Fruit fly (Drosophila melanogaster) whole organism, embryonic: ENCODE data around the gene CalpB.

Experiments
- Atf-2 ChIP-seq: fragments of 200-800 bp; sonication (Bioruptor generic); optimal IDR thresholded peaks from 2 replicates; lab custom pipeline; 2016; ENCODE audit warnings: missing biosample characterization, missing genetic modification characterization
- Atf3 ChIP-seq: fragments of 200-800 bp; sonication (Bioruptor generic); optimal IDR thresholded peaks from 3 replicates; lab custom pipeline; 2016; ENCODE audit warnings: missing biosample characterization, missing genetic modification characterization
- CG12104 ChIP-seq: fragments of 200-800 bp; sonication (Bioruptor generic); optimal IDR thresholded peaks from 3 replicates; lab custom pipeline; 2016; ENCODE audit warnings: missing biosample characterization, missing genetic modification characterization
- CG12236 ChIP-seq: fragments of 200-800 bp; sonication (Bioruptor generic); optimal IDR thresholded peaks from 2 replicates; lab custom pipeline; 2016; ENCODE audit warnings: missing biosample characterization, missing genetic modification characterization
- CG12942 ChIP-seq: fragments of 200-800 bp; sonication (Bioruptor generic); optimal IDR thresholded peaks from 3 replicates; lab custom pipeline; 2016; ENCODE audit warnings: missing biosample characterization, missing genetic modification characterization
- CG14860 ChIP-seq: fragments of 200-800 bp; sonication (Bioruptor generic); IDR thresholded peaks from 3 replicates; pipeline ENCODE4 v1.3.6; 2022; ENCODE audit warnings: missing biosample characterization, missing genetic modification characterization; ENCODE audit not compliant: partially characterized antibody
- CG15073 ChIP-seq: fragments of 200-800 bp; sonication (Bioruptor generic); optimal IDR thresholded peaks from 2 replicates; lab custom pipeline; 2016; ENCODE audit warnings: missing biosample characterization, missing genetic modification characterization
- CG15479 ChIP-seq: fragments of 200-800 bp; sonication (Bioruptor generic); optimal IDR thresholded peaks from 3 replicates; lab custom pipeline; 2019; ENCODE audit warnings: missing biosample characterization, mild to moderate bottlenecking, missing genetic modification characterization, moderate library complexity
- CG15514 ChIP-seq: fragments of 200-800 bp; sonication (Bioruptor generic); optimal IDR thresholded peaks from 3 replicates; lab custom pipeline; 2017; ENCODE audit warnings: missing biosample characterization, missing genetic modification characterization, mild to moderate bottlenecking, moderate library complexity, missing genetic modification reagents
- CG16813 ChIP-seq: fragments of 200-800 bp; sonication (Bioruptor generic); IDR thresholded peaks from 3 replicates; pipeline ENCODE4 v1.3.6; 2022; ENCODE audit warnings: missing biosample characterization, missing genetic modification characterization; ENCODE audit not compliant: partially characterized antibody
- CG17186 ChIP-seq: fragments of 200-800 bp; sonication (Bioruptor generic); optimal IDR thresholded peaks from 3 replicates; lab custom pipeline; 2017; ENCODE audit warnings: missing biosample characterization, missing genetic modification reagents, missing genetic modification characterization
- CG1792 ChIP-seq: fragments of 200-800 bp; sonication (Bioruptor generic); optimal IDR thresholded peaks from 2 replicates; lab custom pipeline; 2016; ENCODE audit warnings: missing biosample characterization, missing genetic modification characterization
- CG18476 ChIP-seq: fragments of 200-800 bp; sonication (Bioruptor generic); optimal IDR thresholded peaks from 2 replicates; lab custom pipeline; 2016; ENCODE audit warnings: missing biosample characterization, mild to moderate bottlenecking, missing genetic modification characterization
- CG33213 ChIP-seq: fragments of 200-800 bp; sonication (Bioruptor generic); optimal IDR thresholded peaks from 3 replicates; lab custom pipeline; 2016; ENCODE audit warnings: missing biosample characterization, missing genetic modification characterization
- CG4404 ChIP-seq: fragments of 200-800 bp; sonication (Bioruptor generic); IDR thresholded peaks from 2 replicates; pipeline ENCODE4 v1.3.6; 2022; ENCODE audit warnings: missing biosample characterization, missing genetic modification characterization
- CG5953 ChIP-seq: fragments of 200-800 bp; sonication (Bioruptor generic); IDR thresholded peaks from 2 replicates; pipeline ENCODE4 v1.3.6; 2022; ENCODE audit warnings: missing biosample characterization, missing genetic modification characterization
- CG8290 ChIP-seq, 3 experiments: fragments of 200-800 bp; sonication (Bioruptor generic); optimal IDR thresholded peaks; 2 replicates each; lab custom pipeline; 2016 to 2019; ENCODE audit warnings: missing biosample characterization in 3 of 3, missing genetic modification characterization in 3 of 3, mild to moderate bottlenecking in 2 of 3, moderate library complexity in 1 of 3
- CG9215 ChIP-seq: fragments of 200-800 bp; sonication (Bioruptor generic); IDR thresholded peaks from 2 replicates; pipeline ENCODE4 v1.3.6; 2022; ENCODE audit warnings: missing biosample characterization, missing genetic modification characterization
- D19B ChIP-seq: fragments of 200-800 bp; sonication (Bioruptor generic); optimal IDR thresholded peaks from 2 replicates; lab custom pipeline; 2017; ENCODE audit warnings: missing biosample characterization, mild to moderate bottlenecking, missing genetic modification characterization
- Dip2 ChIP-seq: fragments of 200-800 bp; sonication (Bioruptor generic); IDR thresholded peaks from 2 replicates; pipeline ENCODE4 v1.3.6; 2022; ENCODE audit warnings: missing biosample characterization, missing genetic modification characterization
- Doc2 ChIP-seq: fragments of 200-800 bp; sonication (Bioruptor generic); IDR thresholded peaks from 2 replicates; pipeline ENCODE4 v1.3.6; 2022; ENCODE audit warnings: missing biosample characterization, missing genetic modification characterization
- Ets97D ChIP-seq: fragments of 200-800 bp; sonication (Bioruptor generic); optimal IDR thresholded peaks from 3 replicates; lab custom pipeline; 2016; ENCODE audit warnings: missing biosample characterization, missing genetic modification characterization
- GATAe ChIP-seq: fragments of 200-800 bp; sonication (Bioruptor generic); conservative IDR thresholded peaks from 2 replicates; pipeline ENCODE4 v1.3.6; 2022; ENCODE audit warnings: missing biosample characterization, missing genetic modification characterization
- Meics ChIP-seq: fragments of 200-800 bp; sonication (Bioruptor generic); optimal IDR thresholded peaks from 2 replicates; lab custom pipeline; 2017; ENCODE audit warnings: missing biosample characterization, mild to moderate bottlenecking, missing genetic modification characterization
- Myb ChIP-seq: fragments of 200-800 bp; sonication (Bioruptor generic); optimal IDR thresholded peaks from 2 replicates; lab custom pipeline; 2016; ENCODE audit warnings: missing biosample characterization, missing genetic modification characterization
- Rx ChIP-seq: fragments of 200-800 bp; sonication (Bioruptor generic); IDR thresholded peaks from 2 replicates; pipeline ENCODE4 v1.3.6; 2022; ENCODE audit warnings: missing biosample characterization, missing genetic modification characterization
- aop ChIP-seq: fragments of 200-800 bp; sonication (Bioruptor generic); IDR thresholded peaks from 2 replicates; pipeline ENCODE4 v1.3.6; 2022; ENCODE audit warnings: missing biosample characterization, missing genetic modification characterization
- cato ChIP-seq: fragments of 200-800 bp; sonication (Bioruptor generic); optimal IDR thresholded peaks from 2 replicates; lab custom pipeline; 2016; ENCODE audit warnings: missing biosample characterization, missing genetic modification characterization, borderline replicate concordance
- fd102C ChIP-seq: fragments of 200-800 bp; sonication (Bioruptor generic); optimal IDR thresholded peaks from 2 replicates; lab custom pipeline; 2018; ENCODE audit warnings: missing biosample characterization, mild to moderate bottlenecking, missing genetic modification characterization, moderate library complexity
- fd64A ChIP-seq: fragments of 200-800 bp; sonication (Bioruptor generic); optimal IDR thresholded peaks from 3 replicates; lab custom pipeline; 2018; ENCODE audit warnings: missing biosample characterization, mild to moderate bottlenecking, missing genetic modification characterization
- fd96Cb ChIP-seq: fragments of 200-800 bp; sonication (Bioruptor generic); optimal IDR thresholded peaks from 2 replicates; lab custom pipeline; 2018; ENCODE audit warnings: missing biosample characterization, mild to moderate bottlenecking, missing genetic modification characterization, moderate library complexity
- fru ChIP-seq: fragments of >200 bp; optimal IDR thresholded peaks from 2 replicates; lab custom pipeline; 2017
- gem ChIP-seq: fragments of 200-800 bp; sonication (Bioruptor generic); optimal IDR thresholded peaks from 2 replicates; lab custom pipeline; 2019; ENCODE audit warnings: missing biosample characterization, mild to moderate bottlenecking, missing genetic modification characterization, moderate library complexity
- grn ChIP-seq: fragments of 200-800 bp; sonication (Bioruptor generic); optimal IDR thresholded peaks from 3 replicates; lab custom pipeline; 2017; ENCODE audit warnings: missing biosample characterization, missing genetic modification characterization
- kay ChIP-seq: fragments of 200-800 bp; sonication (Bioruptor generic); optimal IDR thresholded peaks from 2 replicates; lab custom pipeline; 2016; ENCODE audit warnings: missing biosample characterization, missing genetic modification characterization
- knrl ChIP-seq: fragments of 200-800 bp; sonication (Bioruptor generic); IDR thresholded peaks from 3 replicates; pipeline ENCODE4 v1.3.6; 2022; ENCODE audit warnings: missing biosample characterization, missing genetic modification characterization; ENCODE audit not compliant: partially characterized antibody
- lola ChIP-seq, 3 experiments: fragments of >200 bp in 2 of 3; fragments of 200-800 bp in 1 of 3; sonication (Bioruptor generic) in 1 of 3; optimal IDR thresholded peaks; 2 replicates each; lab custom pipeline; 2017 to 2019; ENCODE audit warnings: missing biosample characterization in 3 of 3, missing genetic modification characterization in 3 of 3, mild to moderate bottlenecking in 1 of 3, moderate library complexity in 1 of 3
- lov ChIP-seq, 2 experiments: fragments of 200-800 bp in 1 of 2; fragments of >200 bp in 1 of 2; sonication (Bioruptor generic) in 1 of 2; IDR thresholded peaks in 1 of 2; optimal IDR thresholded peaks in 1 of 2; 2 replicates in 1 of 2; 3 replicates in 1 of 2; pipeline versions ENCODE4 v1.3.6 to Lab custom; 2017 to 2022; ENCODE audit warnings: missing biosample characterization in 1 of 2, missing genetic modification characterization in 1 of 2
- pan ChIP-seq, 4 experiments: fragments of >200 bp in 3 of 4; fragments of 200-800 bp in 1 of 4; sonication (Bioruptor generic) in 1 of 4; optimal IDR thresholded peaks in 3 of 4; IDR thresholded peaks in 1 of 4; 2 replicates each; pipeline versions ENCODE4 v1.3.6 to Lab custom; 2017 to 2022; ENCODE audit warnings: missing biosample characterization in 2 of 4, missing genetic modification characterization in 2 of 4, mixed read lengths in 1 of 4
- peb ChIP-seq: fragments of 200-800 bp; sonication (Bioruptor generic); IDR thresholded peaks from 2 replicates; pipeline ENCODE4 v1.3.6; 2022; ENCODE audit warnings: missing biosample characterization, missing genetic modification characterization
- pros ChIP-seq: fragments of 200-800 bp; sonication (Bioruptor generic); optimal IDR thresholded peaks from 3 replicates; lab custom pipeline; 2019; ENCODE audit warnings: missing biosample characterization, mild to moderate bottlenecking, missing genetic modification characterization, moderate library complexity
- repo ChIP-seq: fragments of 200-800 bp; sonication (Bioruptor generic); optimal IDR thresholded peaks from 2 replicates; lab custom pipeline; 2016; ENCODE audit warnings: missing biosample characterization, missing genetic modification characterization
- sim ChIP-seq: fragments of 200-800 bp; sonication (Bioruptor generic); IDR thresholded peaks from 2 replicates; pipeline ENCODE4 v1.3.6; 2022; ENCODE audit warnings: missing biosample characterization, missing genetic modification characterization
- sob ChIP-seq: fragments of 200-800 bp; sonication (Bioruptor generic); IDR thresholded peaks from 2 replicates; pipeline ENCODE4 v1.3.6; 2022; ENCODE audit warnings: missing biosample characterization, missing genetic modification characterization
- twi ChIP-seq: fragments of 200-800 bp; optimal IDR thresholded peaks from 2 replicates; lab custom pipeline; 2019; ENCODE audit warnings: missing biosample characterization, mild to moderate bottlenecking, missing genetic modification characterization, moderate library complexity
- unc-4 ChIP-seq: fragments of 200-800 bp; sonication (Bioruptor generic); IDR thresholded peaks from 2 replicates; pipeline ENCODE4 v1.3.6; 2022; ENCODE audit warnings: missing biosample characterization, missing genetic modification characterization; ENCODE audit not compliant: partially characterized antibody
- usp ChIP-seq: fragments of >200 bp; optimal IDR thresholded peaks from 2 replicates; lab custom pipeline; 2017; ENCODE audit warnings: missing biosample characterization, missing genetic modification characterization
- vfl ChIP-seq: fragments of 200-800 bp; sonication (Bioruptor generic); optimal IDR thresholded peaks from 2 replicates; lab custom pipeline; 2016; ENCODE audit warnings: missing biosample characterization, missing genetic modification characterization
- wor ChIP-seq: fragments of 200-800 bp; sonication (Bioruptor generic); IDR thresholded peaks from 2 replicates; pipeline ENCODE4 v1.3.6; 2022; ENCODE audit warnings: missing biosample characterization, missing genetic modification characterization

CalpB gene

dm6 chr3L:9853895-9854470 lies 34.6 kb upstream of the CalpB start (continued):
- TF ChIP-seq CG15514, result peak; percentile 16
- peak; percentile 75 for TF ChIP-seq CG15479 (GFP tag; lab: Kevin White, UChicago)
- TF ChIP-seq CG12236, result no peak
- no peak for TF ChIP-seq Ets97D (GFP tag; lab: Kevin White, UChicago)
- TF ChIP-seq kay, result no peak
- TF ChIP-seq gem (tag; lab: Kevin White, UChicago), result no peak
- TF ChIP-seq wor (GFP tag; lab: Robert Waterston, UW), result no peak
- no peak for TF ChIP-seq sim (GFP tag; lab: Robert Waterston, UW)
- no peak for TF ChIP-seq CG4404 (GFP tag; lab: Robert Waterston, UW)
- TF ChIP-seq lola (GFP tag; optimal IDR thresholded peaks at IDR 0.05; lab: Kevin White, UChicago), result peak in 1 of 3 experiments; percentile 54
- TF ChIP-seq vfl (GFP tag; lab: Kevin White, UChicago), result no peak
- no peak for TF ChIP-seq D19B (GFP tag; lab: Kevin White, UChicago)
- no peak for TF ChIP-seq repo (GFP tag; lab: Kevin White, UChicago)
- no peak for TF ChIP-seq aop
- no peak for TF ChIP-seq CG5953 (GFP tag; lab: Robert Waterston, UW)
- TF ChIP-seq CG15073 (GFP tag; lab: Kevin White, UChicago), result no peak
- TF ChIP-seq fd102C (GFP tag; lab: Kevin White, UChicago), result no peak
- no peak for TF ChIP-seq grn (GFP tag; lab: Kevin White, UChicago)
- peak; percentile 35 for TF ChIP-seq fd64A (GFP tag; lab: Kevin White, UChicago)
- 0 out of 3 replicates have a peak, but pooled peaks have one; percentile 11 for TF ChIP-seq CG16813 (GFP tag; lab: Robert Waterston, UW)
- no peak for TF ChIP-seq CG33213
- no peak for TF ChIP-seq Atf-2 (GFP tag; lab: Kevin White, UChicago)
- no peak for TF ChIP-seq usp (GFP tag; lab: Kevin White, UChicago)
- TF ChIP-seq CG17186 (GFP tag; lab: Kevin White, UChicago), result no peak
- TF ChIP-seq pan (optimal IDR thresholded peaks at IDR 0.05; lab: Kevin White, UChicago), result no peak
- peak in 1 of 2 experiments; percentile 13 for TF ChIP-seq pan (GFP tag; optimal IDR thresholded peaks at IDR 0.05 in 1 of 2, IDR thresholded peaks at IDR 0.05 in 1 of 2)
- TF ChIP-seq GATAe (GFP tag; lab: Robert Waterston, UW), result no peak
- no peak for TF ChIP-seq Meics (GFP tag; lab: Kevin White, UChicago)
- TF ChIP-seq lov (optimal IDR thresholded peaks at IDR 0.05; lab: Kevin White, UChicago), result no peak
- TF ChIP-seq lov (GFP tag; IDR thresholded peaks at IDR 0.05; lab: Robert Waterston, UW), result no peak
- TF ChIP-seq twi, result peak; percentile 83
- TF ChIP-seq cato (GFP tag; lab: Kevin White, UChicago), result no peak
- peak; percentile 40; the same call in 1 of the 2 replicates for TF ChIP-seq sob (GFP tag; lab: Robert Waterston, UW)
- no peak for TF ChIP-seq Dip2 (GFP tag; lab: Robert Waterston, UW)
- TF ChIP-seq CG9215, result no peak
- no peak for TF ChIP-seq CG12104 (GFP tag; lab: Kevin White, UChicago)
- no peak for TF ChIP-seq unc-4 (GFP tag; lab: Robert Waterston, UW)
- TF ChIP-seq CG12942 (GFP tag; lab: Kevin White, UChicago), result no peak
- TF ChIP-seq Myb (GFP tag; lab: Kevin White, UChicago), result no peak
- no peak for TF ChIP-seq fru (lab: Kevin White, UChicago)
- no peak for TF ChIP-seq CG8290 (GFP tag; optimal IDR thresholded peaks at IDR 0.05; lab: Kevin White, UChicago)
- TF ChIP-seq CG8290 (tag; optimal IDR thresholded peaks at IDR 0.05; lab: Kevin White, UChicago), result peak in 1 of 2 experiments; percentile 48
- TF ChIP-seq CG1792, result no peak
- peak; percentile 82 for TF ChIP-seq pros
- TF ChIP-seq Doc2 (GFP tag; lab: Robert Waterston, UW), result no peak
- TF ChIP-seq CG14860, result no peak
- TF ChIP-seq peb, result 0 out of 2 replicates have a peak, but pooled peaks have one; percentile 7
- TF ChIP-seq fd96Cb, result no peak
- no peak for TF ChIP-seq CG18476 (GFP tag; lab: Kevin White, UChicago)
- no peak for TF ChIP-seq Rx (GFP tag; lab: Robert Waterston, UW)
- no peak for TF ChIP-seq Atf3 (GFP tag; lab: Kevin White, UChicago)
- TF ChIP-seq knrl, result no peak
